Worm (Caenorhabditis elegans) whole organism, young adult: ENCODE data around the gene arrd-10.

ENCODE experiments used
- B0035.1 ChIP-seq: sonication (generic microtip); optimal IDR thresholded peaks from 2 replicates; lab custom pipeline; 2016; ENCODE audit warnings: missing genetic modification characterization, mild to moderate bottlenecking, missing compliant biosample characterization, missing genotype, missing genetic modification reagents
- B0336.3 ChIP-seq: fragments of 200-800 bp; sonication (Bioruptor generic); IDR thresholded peaks from 2 replicates; pipeline ENCODE4 v1.3.6; 2022; ENCODE audit warnings: missing genetic modification characterization, missing compliant biosample characterization
- D2030.7 ChIP-seq: fragments of 200-800 bp; sonication (Bioruptor generic); IDR thresholded peaks from 2 replicates; pipeline ENCODE4 v1.3.6; 2022; ENCODE audit warnings: missing genetic modification reagents, missing genetic modification characterization, missing compliant biosample characterization
- F23B12.7 ChIP-seq: sonication (generic microtip); optimal IDR thresholded peaks from 2 replicates; lab custom pipeline; 2017; ENCODE audit warnings: missing genetic modification characterization, mild to moderate bottlenecking, missing compliant biosample characterization, antibody characterized with exemption, moderate library complexity; ENCODE audit not compliant: insufficient read depth
- F57A8.1 ChIP-seq: fragments of 200-800 bp; sonication (Bioruptor generic); optimal IDR thresholded peaks from 2 replicates; lab custom pipeline; 2018; ENCODE audit warnings: mild to moderate bottlenecking, missing genetic modification characterization, moderate library complexity, missing compliant biosample characterization
- F57C9.4 ChIP-seq: sonication (generic microtip); optimal IDR thresholded peaks from 2 replicates; lab custom pipeline; 2017; ENCODE audit warnings: mild to moderate bottlenecking, missing genetic modification characterization, missing compliant biosample characterization
- K12H6.12 ChIP-seq: fragments of 200-800 bp; sonication (Bioruptor generic); optimal IDR thresholded peaks from 2 replicates; lab custom pipeline; 2018; ENCODE audit warnings: mild to moderate bottlenecking, missing genetic modification characterization, missing compliant biosample characterization
- Y53G8AR.9 ChIP-seq: fragments of 200-800 bp; sonication (Bioruptor generic); conservative IDR thresholded peaks from 2 replicates; pipeline ENCODE4 v1.3.6; 2022; ENCODE audit warnings: missing genetic modification reagents, missing genetic modification characterization, missing compliant biosample characterization
- akir-1 ChIP-seq: fragments of 200-800 bp; sonication (Bioruptor generic); optimal IDR thresholded peaks from 2 replicates; lab custom pipeline; 2018; ENCODE audit warnings: mild to moderate bottlenecking, missing genetic modification characterization, moderate library complexity, missing compliant biosample characterization
- attf-5 ChIP-seq: fragments of 200-800 bp; sonication (Bioruptor generic); optimal IDR thresholded peaks from 2 replicates; lab custom pipeline; 2018; ENCODE audit warnings: mild to moderate bottlenecking, missing genetic modification characterization, missing compliant biosample characterization
- bed-2 ChIP-seq: fragments of 200-800 bp; sonication (Bioruptor generic); IDR thresholded peaks from 2 replicates; pipeline ENCODE4 v1.3.6; 2022; ENCODE audit warnings: missing genetic modification reagents, missing genetic modification characterization, missing compliant biosample characterization
- ccch-3 ChIP-seq: fragments of 200-800 bp; sonication (Bioruptor generic); optimal IDR thresholded peaks from 2 replicates; lab custom pipeline; 2018; ENCODE audit warnings: mild to moderate bottlenecking, missing genetic modification characterization, missing compliant biosample characterization
- cebp-1 ChIP-seq, 2 experiments: fragments of 200-800 bp in 1 of 2; sonication (Bioruptor generic) in 1 of 2; sonication (generic microtip) in 1 of 2; IDR thresholded peaks in 1 of 2; optimal IDR thresholded peaks in 1 of 2; 2 replicates each; pipeline versions ENCODE4 v1.3.6 to Lab custom; 2017 to 2022; ENCODE audit warnings: missing compliant biosample characterization in 2 of 2, missing genetic modification characterization in 2 of 2, mild to moderate bottlenecking in 1 of 2, missing genetic modification reagents in 1 of 2, moderate library complexity in 1 of 2
- ceh-58 ChIP-seq: fragments of 200-800 bp; sonication (Bioruptor generic); IDR thresholded peaks from 2 replicates; pipeline ENCODE4 v1.3.6; 2022; ENCODE audit warnings: missing genetic modification characterization, missing compliant biosample characterization
- ceh-79 ChIP-seq: sonication (generic microtip); optimal IDR thresholded peaks from 2 replicates; lab custom pipeline; 2017; ENCODE audit warnings: mild to moderate bottlenecking, missing genetic modification characterization, missing compliant biosample characterization
- die-1 ChIP-seq: sonication (generic microtip); optimal IDR thresholded peaks from 2 replicates; lab custom pipeline; 2016; ENCODE audit warnings: missing genotype, mild to moderate bottlenecking, missing genetic modification characterization, missing compliant biosample characterization
- dox-1 ChIP-seq: fragments of 200-800 bp; sonication (Bioruptor generic); IDR thresholded peaks from 2 replicates; pipeline ENCODE4 v1.3.6; 2022; ENCODE audit warnings: missing genetic modification reagents, missing genetic modification characterization, missing compliant biosample characterization
- dpff-1 ChIP-seq: sonication (generic microtip); optimal IDR thresholded peaks from 2 replicates; lab custom pipeline; 2017; ENCODE audit warnings: mild to moderate bottlenecking, missing genetic modification characterization, missing compliant biosample characterization
- egrh-3 ChIP-seq: fragments of 200-800 bp; sonication (Bioruptor generic); IDR thresholded peaks from 2 replicates; pipeline ENCODE4 v1.3.6; 2022; ENCODE audit warnings: missing genetic modification reagents, missing genetic modification characterization, missing compliant biosample characterization
- fkh-3 ChIP-seq: sonication (generic microtip); optimal IDR thresholded peaks from 2 replicates; lab custom pipeline; 2016; ENCODE audit warnings: mild to moderate bottlenecking, missing genetic modification characterization, missing compliant biosample characterization
- hmg-1.2 ChIP-seq: fragments of 200-800 bp; sonication (Bioruptor generic); IDR thresholded peaks from 2 replicates; pipeline ENCODE4 v1.3.6; 2022; ENCODE audit warnings: missing genetic modification reagents, missing genetic modification characterization, missing compliant biosample characterization
- hsf-1 ChIP-seq: fragments of 200-800 bp; sonication (Bioruptor generic); IDR thresholded peaks from 2 replicates; pipeline ENCODE4 v1.3.6; 2022; ENCODE audit warnings: missing genetic modification reagents, missing genetic modification characterization, missing compliant biosample characterization
- lir-1 ChIP-seq: fragments of 200-800 bp; sonication (Bioruptor generic); conservative IDR thresholded peaks from 2 replicates; pipeline ENCODE4 v1.3.6; 2022; ENCODE audit warnings: missing genetic modification reagents, missing genetic modification characterization, missing compliant biosample characterization
- lsl-1 ChIP-seq: fragments of 200-800 bp; sonication (Bioruptor generic); optimal IDR thresholded peaks from 2 replicates; lab custom pipeline; 2018; ENCODE audit warnings: mild to moderate bottlenecking, missing genetic modification characterization, moderate library complexity, missing compliant biosample characterization
- lsy-27 ChIP-seq: sonication (generic microtip); optimal IDR thresholded peaks from 2 replicates; lab custom pipeline; 2017; ENCODE audit warnings: missing genetic modification characterization, mild to moderate bottlenecking, missing compliant biosample characterization, antibody characterized with exemption, missing genotype, borderline replicate concordance; ENCODE audit not compliant: insufficient read depth
- madf-6 ChIP-seq: fragments of 200-800 bp; sonication (Bioruptor generic); IDR thresholded peaks from 2 replicates; pipeline ENCODE4 v1.3.6; 2022; ENCODE audit warnings: missing genetic modification reagents, missing genetic modification characterization, missing compliant biosample characterization
- mes-4 ChIP-seq: sonication (generic microtip); optimal IDR thresholded peaks from 2 replicates; lab custom pipeline; 2016; ENCODE audit warnings: missing genotype, missing genetic modification characterization, missing compliant biosample characterization
- nfya-2 ChIP-seq: fragments of 200-800 bp; sonication (Bioruptor generic); IDR thresholded peaks from 2 replicates; pipeline ENCODE4 v1.3.6; 2022; ENCODE audit warnings: missing genetic modification reagents, missing genetic modification characterization, missing compliant biosample characterization
- nfyb-1 ChIP-seq: fragments of 200-800 bp; sonication (Bioruptor generic); IDR thresholded peaks from 2 replicates; pipeline ENCODE4 v1.3.6; 2022; ENCODE audit warnings: missing genetic modification reagents, missing genetic modification characterization, missing compliant biosample characterization
- nhr-120 ChIP-seq: fragments of 200-800 bp; sonication (Bioruptor generic); IDR thresholded peaks from 2 replicates; pipeline ENCODE4 v1.3.6; 2022; ENCODE audit warnings: missing genetic modification characterization, missing compliant biosample characterization
- nhr-90 ChIP-seq: sonication (generic microtip); optimal IDR thresholded peaks from 2 replicates; lab custom pipeline; 2016; ENCODE audit warnings: missing genotype, mild to moderate bottlenecking, missing genetic modification characterization, missing compliant biosample characterization
- pbrm-1 ChIP-seq: fragments of 200-800 bp; sonication (Bioruptor generic); IDR thresholded peaks from 2 replicates; pipeline ENCODE4 v1.3.6; 2022; ENCODE audit warnings: missing genetic modification reagents, missing genetic modification characterization, missing compliant biosample characterization
- pha-4 ChIP-seq: fragments of 150-350 bp; sonication (generic microtip); optimal IDR thresholded peaks from 2 replicates; lab custom pipeline; 2014; ENCODE audit warnings: missing biosample characterization, missing genetic modification reagents, missing genetic modification characterization
- rec-8 ChIP-seq, 2 experiments: sonication (generic microtip); optimal IDR thresholded peaks; 2 replicates each; lab custom pipeline; 2016; ENCODE audit warnings: mild to moderate bottlenecking in 2 of 2, missing genetic modification characterization in 2 of 2, missing genetic modification reagents in 2 of 2, missing genotype in 2 of 2, missing biosample characterization in 1 of 2, missing compliant biosample characterization in 1 of 2, moderate library complexity in 1 of 2
- sdz-38 ChIP-seq: sonication (generic microtip); optimal IDR thresholded peaks from 2 replicates; lab custom pipeline; 2016; ENCODE audit warnings: missing genotype, missing genetic modification characterization, missing compliant biosample characterization
- snpc-3.4 ChIP-seq: sonication (generic microtip); optimal IDR thresholded peaks from 2 replicates; lab custom pipeline; 2017; ENCODE audit warnings: missing genetic modification characterization, mild to moderate bottlenecking, missing compliant biosample characterization, antibody characterized with exemption, moderate library complexity, missing genotype, missing genetic modification reagents
- tlf-1 ChIP-seq: fragments of 200-800 bp; sonication (Bioruptor generic); optimal IDR thresholded peaks from 2 replicates; lab custom pipeline; 2018; ENCODE audit warnings: mild to moderate bottlenecking, missing genetic modification characterization, missing compliant biosample characterization
- zfh-2 ChIP-seq: fragments of 200-800 bp; sonication (Bioruptor generic); conservative IDR thresholded peaks from 2 replicates; pipeline ENCODE4 v1.3.6; 2022; ENCODE audit warnings: missing genetic modification reagents, missing genetic modification characterization, missing compliant biosample characterization
- ztf-18 ChIP-seq: sonication (generic microtip); optimal IDR thresholded peaks from 2 replicates; lab custom pipeline; 2016; ENCODE audit warnings: missing genotype, mild to moderate bottlenecking, missing genetic modification characterization, missing compliant biosample characterization
- ztf-22 ChIP-seq: fragments of 200-800 bp; sonication (Bioruptor generic); optimal IDR thresholded peaks from 2 replicates; lab custom pipeline; 2018; ENCODE audit warnings: mild to moderate bottlenecking, missing genetic modification characterization, moderate library complexity, missing compliant biosample characterization
- ztf-25 ChIP-seq: fragments of 200-800 bp; sonication (Bioruptor generic); IDR thresholded peaks from 2 replicates; pipeline ENCODE4 v1.3.6; 2022; ENCODE audit warnings: missing genetic modification reagents, missing genetic modification characterization, missing compliant biosample characterization
- ztf-3 ChIP-seq: fragments of 200-800 bp; sonication (Bioruptor generic); optimal IDR thresholded peaks from 2 replicates; lab custom pipeline; 2018; ENCODE audit warnings: mild to moderate bottlenecking, missing genetic modification characterization, missing compliant biosample characterization

Gene arrd-10

DNA sequence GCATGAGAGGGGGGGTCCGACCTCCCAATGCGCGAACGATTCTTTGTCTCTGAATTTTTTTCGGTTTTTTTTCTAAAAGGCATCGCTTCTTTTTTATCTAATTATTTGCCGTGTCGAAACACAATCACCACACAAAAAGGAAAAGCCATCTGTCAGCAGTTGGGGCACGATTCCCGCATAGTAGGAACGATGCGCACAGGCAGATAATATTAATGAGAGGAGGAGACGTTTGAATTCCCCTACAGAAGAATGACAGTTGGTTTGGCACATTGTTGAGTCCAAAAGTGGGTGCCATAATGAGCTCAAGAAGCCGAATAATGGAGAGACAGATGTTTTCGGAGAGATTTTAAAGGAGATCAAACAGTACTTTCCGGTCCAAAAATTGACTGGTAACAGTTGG, 44.8 kb downstream of the arrd-10 start:
- no peak for TF ChIP-seq cebp-1 (GFP tag; IDR thresholded peaks at IDR 0.05; lab: Robert Waterston, UW)
- no peak for TF ChIP-seq cebp-1 (tag; optimal IDR thresholded peaks at IDR 0.05; lab: Kevin White, UChicago)
- no peak for TF ChIP-seq nhr-90 (tag; lab: Kevin White, UChicago)
- no peak for TF ChIP-seq ccch-3 (GFP tag; lab: Kevin White, UChicago)
- no peak for TF ChIP-seq die-1 (tag; lab: Kevin White, UChicago)
- TF ChIP-seq D2030.7 (GFP tag; lab: Robert Waterston, UW), result no peak
- TF ChIP-seq tlf-1 (GFP tag; lab: Kevin White, UChicago), result no peak
- TF ChIP-seq fkh-3 (tag; lab: Kevin White, UChicago), result no peak
- TF ChIP-seq dox-1 (GFP tag; lab: Robert Waterston, UW), result no peak
- TF ChIP-seq, all 124 proteins: peak for 0

DNA sequence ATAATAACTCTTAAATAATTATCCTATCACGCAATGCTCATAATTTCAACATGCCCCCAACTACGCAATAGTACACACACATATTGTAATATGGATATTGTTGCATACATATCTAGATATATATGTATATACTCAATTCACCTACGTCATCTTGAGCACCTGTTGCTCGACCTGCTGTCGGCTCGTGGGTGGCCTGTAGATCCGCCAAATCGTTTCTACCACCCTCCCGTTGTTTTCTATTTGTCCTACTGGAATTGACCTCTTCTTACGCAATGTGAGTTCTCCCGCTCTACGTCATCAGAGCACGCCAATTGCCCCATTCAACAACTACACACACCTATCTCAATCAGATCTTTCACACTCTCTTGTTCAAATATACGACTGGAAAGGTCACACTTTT, 45.9 kb downstream of the arrd-10 start:
- TF ChIP-seq B0336.3 (GFP tag; lab: Robert Waterston, UW) (no peak), rec-8 (tag; optimal IDR thresholded peaks at IDR 0.05; lab: Kevin White, UChicago) (no peak), F57A8.1 (GFP tag; lab: Kevin White, UChicago) (no peak), B0035.1 (no peak), sdz-38 (tag; lab: Kevin White, UChicago) (no peak), K12H6.12 (tag; lab: Kevin White, UChicago) (no peak), ztf-18 (no peak), ztf-25 (GFP tag; lab: Robert Waterston, UW) (no peak), bed-2 (GFP tag; lab: Robert Waterston, UW) (no peak), lsy-27 (no peak), ztf-22 (GFP tag; lab: Kevin White, UChicago) (no peak), pha-4 (tag; lab: Kevin White, UChicago) (no peak)

DNA sequence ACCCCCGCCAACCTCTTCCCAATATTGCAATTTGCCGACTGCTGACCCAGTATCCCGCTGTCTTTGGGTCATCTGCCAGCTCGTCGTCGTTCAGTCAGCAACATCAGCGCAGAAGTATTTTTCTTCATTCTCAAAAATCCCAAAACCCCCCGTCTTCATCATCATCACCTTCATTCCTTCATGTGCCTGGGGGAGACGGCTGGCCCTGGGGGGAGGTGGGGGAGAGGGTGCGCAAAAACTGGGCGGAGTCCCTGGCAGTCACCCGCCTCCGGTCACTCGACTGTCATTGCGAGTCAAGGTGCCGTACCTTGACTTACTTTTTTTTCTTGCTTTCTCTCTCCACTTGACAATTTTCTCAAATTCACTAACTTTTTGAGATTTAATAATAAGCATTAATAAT, 47.9 kb downstream of the arrd-10 start:
- TF ChIP-seq ceh-58 (GFP tag; lab: Robert Waterston, UW), result no peak
- no peak for TF ChIP-seq B0035.1
- no peak for TF ChIP-seq cebp-1 (GFP tag; IDR thresholded peaks at IDR 0.05; lab: Robert Waterston, UW)
- TF ChIP-seq cebp-1 (tag; optimal IDR thresholded peaks at IDR 0.05; lab: Kevin White, UChicago), result no peak
- no peak for TF ChIP-seq lsl-1 (GFP tag; lab: Kevin White, UChicago)
- no peak for TF ChIP-seq Y53G8AR.9
- TF ChIP-seq ztf-3, result no peak
- TF ChIP-seq F57C9.4 (tag; lab: Kevin White, UChicago), result no peak
- peak; percentile 52; the same call in 1 of the 2 replicates for TF ChIP-seq egrh-3 (GFP tag; lab: Robert Waterston, UW)
- peak; percentile 87 for TF ChIP-seq zfh-2 (GFP tag; lab: Robert Waterston, UW)
- TF ChIP-seq mes-4 (tag; lab: Kevin White, UChicago), result no peak

DNA sequence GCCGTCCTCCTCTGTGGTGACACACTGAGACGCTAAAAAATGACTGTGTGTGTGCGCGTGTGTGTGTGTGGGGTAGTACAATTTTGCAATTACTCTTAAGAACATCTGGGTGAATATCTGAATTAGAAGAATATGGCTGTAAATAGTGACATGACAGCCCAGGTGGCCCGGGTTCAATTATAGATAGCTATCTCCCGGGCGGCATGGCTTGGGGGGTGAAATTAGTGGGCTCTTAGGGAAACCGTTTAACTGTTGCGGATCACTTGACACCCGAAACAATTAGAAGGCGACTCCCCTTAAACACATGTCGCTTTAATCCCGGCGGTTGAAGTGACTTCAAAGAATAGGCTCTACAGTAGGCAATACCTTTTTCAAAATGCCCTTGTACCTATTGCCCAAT, 50.3 kb downstream of the arrd-10 start:
- TF ChIP-seq madf-6 (GFP tag; lab: Robert Waterston, UW) (no peak), B0336.3 (GFP tag; lab: Robert Waterston, UW) (no peak), nfyb-1 (GFP tag; lab: Robert Waterston, UW) (no peak), nhr-120 (GFP tag; lab: Robert Waterston, UW) (no peak), nfya-2 (GFP tag; lab: Robert Waterston, UW) (no peak), attf-5 (GFP tag; lab: Kevin White, UChicago) (no peak), F23B12.7 (tag; lab: Kevin White, UChicago) (no peak), hmg-1.2 (GFP tag; lab: Robert Waterston, UW) (no peak), dpff-1 (tag; lab: Kevin White, UChicago) (no peak), ccch-3 (GFP tag; lab: Kevin White, UChicago) (no peak), dox-1 (GFP tag; lab: Robert Waterston, UW) (no peak), lir-1 (GFP tag; lab: Robert Waterston, UW) (no peak), pbrm-1 (GFP tag; lab: Robert Waterston, UW) (no peak), akir-1 (GFP tag; lab: Kevin White, UChicago) (no peak), ceh-79 (tag; lab: Kevin White, UChicago) (no peak), snpc-3.4 (no peak), hsf-1 (GFP tag; lab: Robert Waterston, UW) (no peak)
